Fruit fly (Drosophila melanogaster) whole organism, embryonic: Measurements from ENCODE around the gene Snx21.
A peak's percentile ranks its signal among the peaks of the same experiment; 100 is the strongest.

Experiments used
- Atf3 ChIP-seq: fragments of 200-800 bp; sonication (Bioruptor generic); optimal IDR thresholded peaks from 3 replicates; lab custom pipeline; 2016; ENCODE audit warnings: missing biosample characterization, missing genetic modification characterization
- Awh ChIP-seq: fragments of 200-800 bp; sonication (Bioruptor generic); IDR thresholded peaks from 2 replicates; pipeline ENCODE4, ENCODE4 v1.3.6; 2022; ENCODE audit warnings: missing biosample characterization, missing genetic modification characterization
- CG10979 ChIP-seq: fragments of 200-800 bp; sonication (Bioruptor generic); optimal IDR thresholded peaks from 2 replicates; lab custom pipeline; 2018; ENCODE audit warnings: missing biosample characterization, mild to moderate bottlenecking, missing genetic modification characterization, moderate library complexity
- CG11456 ChIP-seq: fragments of 200-800 bp; sonication (Bioruptor generic); IDR thresholded peaks from 3 replicates; pipeline ENCODE4 v1.3.6; 2022; ENCODE audit warnings: missing biosample characterization, missing genetic modification characterization
- CG12104 ChIP-seq: fragments of 200-800 bp; sonication (Bioruptor generic); optimal IDR thresholded peaks from 3 replicates; lab custom pipeline; 2016; ENCODE audit warnings: missing biosample characterization, missing genetic modification characterization
- CG12236 ChIP-seq: fragments of 200-800 bp; sonication (Bioruptor generic); optimal IDR thresholded peaks from 2 replicates; lab custom pipeline; 2016; ENCODE audit warnings: missing biosample characterization, missing genetic modification characterization
- CG12769 ChIP-seq: fragments of 200-800 bp; sonication (Bioruptor generic); optimal IDR thresholded peaks from 2 replicates; lab custom pipeline; 2019; ENCODE audit warnings: missing biosample characterization, mild to moderate bottlenecking, missing genetic modification characterization, moderate library complexity
- CG14860 ChIP-seq: fragments of 200-800 bp; sonication (Bioruptor generic); IDR thresholded peaks from 3 replicates; pipeline ENCODE4 v1.3.6; 2022; ENCODE audit warnings: missing biosample characterization, missing genetic modification characterization; ENCODE audit not compliant: partially characterized antibody
- CG17186 ChIP-seq: fragments of 200-800 bp; sonication (Bioruptor generic); optimal IDR thresholded peaks from 3 replicates; lab custom pipeline; 2017; ENCODE audit warnings: missing biosample characterization, missing genetic modification reagents, missing genetic modification characterization
- CG17385 ChIP-seq: fragments of 200-800 bp; sonication (Bioruptor generic); optimal IDR thresholded peaks from 3 replicates; lab custom pipeline; 2018; ENCODE audit warnings: missing biosample characterization, mild to moderate bottlenecking, missing genetic modification characterization
- CG17802 ChIP-seq: fragments of 200-800 bp; sonication (Bioruptor generic); optimal IDR thresholded peaks from 2 replicates; lab custom pipeline; 2018; ENCODE audit warnings: missing biosample characterization, mild to moderate bottlenecking, missing genetic modification characterization, moderate library complexity
- CG18262 ChIP-seq: fragments of 200-800 bp; optimal IDR thresholded peaks from 3 replicates; lab custom pipeline; 2019; ENCODE audit warnings: missing biosample characterization, mild to moderate bottlenecking, missing genetic modification characterization, moderate library complexity
- CG1832 ChIP-seq: fragments of 200-800 bp; sonication (Bioruptor generic); optimal IDR thresholded peaks from 2 replicates; lab custom pipeline; 2017; ENCODE audit warnings: missing biosample characterization, mild to moderate bottlenecking, missing genetic modification characterization, inconsistent platforms
- CG32767 ChIP-seq: fragments of 200-800 bp; sonication (Bioruptor generic); IDR thresholded peaks from 2 replicates; pipeline ENCODE4 v1.3.6; 2022; ENCODE audit warnings: missing biosample characterization, missing genetic modification characterization
- CG34422 ChIP-seq: fragments of 200-800 bp; sonication (Bioruptor generic); IDR thresholded peaks from 3 replicates; pipeline ENCODE4 v1.3.6; 2022; ENCODE audit warnings: missing biosample characterization, missing genetic modification characterization
- CG3995 ChIP-seq: fragments of 200-800 bp; sonication (Bioruptor generic); optimal IDR thresholded peaks from 3 replicates; lab custom pipeline; 2016; ENCODE audit warnings: missing biosample characterization, missing genetic modification characterization
- CG43689 ChIP-seq: fragments of 200-800 bp; sonication (Bioruptor generic); IDR thresholded peaks from 2 replicates; pipeline ENCODE4 v1.3.6; 2022; ENCODE audit warnings: missing biosample characterization, missing genetic modification characterization
- CG4404 ChIP-seq: fragments of 200-800 bp; sonication (Bioruptor generic); IDR thresholded peaks from 2 replicates; pipeline ENCODE4 v1.3.6; 2022; ENCODE audit warnings: missing biosample characterization, missing genetic modification characterization
- CG4854 ChIP-seq: fragments of 200-800 bp; sonication (Bioruptor generic); optimal IDR thresholded peaks from 2 replicates; lab custom pipeline; 2016; ENCODE audit warnings: missing biosample characterization, missing genetic modification characterization, inconsistent platforms
- CG5245 ChIP-seq: fragments of 200-800 bp; sonication (Bioruptor generic); optimal IDR thresholded peaks from 3 replicates; lab custom pipeline; 2016; ENCODE audit warnings: missing biosample characterization, missing genetic modification characterization
- CHES-1-like ChIP-seq: fragments of 200-800 bp; sonication (Bioruptor generic); optimal IDR thresholded peaks from 2 replicates; lab custom pipeline; 2016; ENCODE audit warnings: missing biosample characterization, missing genetic modification characterization
- Dbx ChIP-seq: fragments of 200-800 bp; sonication (Bioruptor generic); IDR thresholded peaks from 3 replicates; pipeline ENCODE4 v1.3.6; 2022; ENCODE audit warnings: missing biosample characterization, missing genetic modification characterization
- Dp ChIP-seq: fragments of 200-800 bp; sonication (Bioruptor generic); optimal IDR thresholded peaks from 2 replicates; lab custom pipeline; 2018; ENCODE audit warnings: missing biosample characterization, mild to moderate bottlenecking, missing genetic modification characterization, moderate library complexity
- HLH4C ChIP-seq: fragments of 200-800 bp; sonication (Bioruptor generic); IDR thresholded peaks from 3 replicates; pipeline ENCODE4 v1.3.6; 2022; ENCODE audit warnings: missing biosample characterization, missing genetic modification characterization; ENCODE audit not compliant: partially characterized antibody
- Hr3 ChIP-seq: fragments of 200-800 bp; sonication (Bioruptor generic); optimal IDR thresholded peaks from 3 replicates; lab custom pipeline; 2016; ENCODE audit warnings: missing biosample characterization, missing genetic modification characterization
- Lhr ChIP-seq: fragments of 200-800 bp; sonication (Bioruptor generic); optimal IDR thresholded peaks from 3 replicates; lab custom pipeline; 2017; ENCODE audit warnings: mild to moderate bottlenecking, missing biosample characterization, missing genetic modification reagents, missing genetic modification characterization
- Lim3 ChIP-seq: fragments of 200-800 bp; sonication (Bioruptor generic); IDR thresholded peaks from 2 replicates; pipeline ENCODE4 v1.3.6; 2022; ENCODE audit warnings: missing biosample characterization, missing genetic modification characterization
- Myb ChIP-seq: fragments of 200-800 bp; sonication (Bioruptor generic); optimal IDR thresholded peaks from 2 replicates; lab custom pipeline; 2016; ENCODE audit warnings: missing biosample characterization, missing genetic modification characterization
- Nf-YC ChIP-seq: fragments of 200-800 bp; optimal IDR thresholded peaks from 3 replicates; lab custom pipeline; 2019; ENCODE audit warnings: missing biosample characterization, mild to moderate bottlenecking, missing genetic modification characterization, moderate library complexity
- NfI ChIP-seq: fragments of 200-800 bp; sonication (Bioruptor generic); optimal IDR thresholded peaks from 3 replicates; lab custom pipeline; 2018; ENCODE audit warnings: missing biosample characterization, mild to moderate bottlenecking, missing genetic modification characterization, moderate library complexity
- abd-A ChIP-seq: fragments of 200-800 bp; sonication (Bioruptor generic); optimal IDR thresholded peaks from 3 replicates; lab custom pipeline; 2019; ENCODE audit warnings: missing biosample characterization, mild to moderate bottlenecking, missing genetic modification characterization, moderate library complexity
- bowl ChIP-seq: fragments of 200-800 bp; sonication (Bioruptor generic); IDR thresholded peaks from 2 replicates; pipeline ENCODE4 v1.3.6; 2022; ENCODE audit warnings: missing biosample characterization, missing genetic modification characterization
- cato ChIP-seq: fragments of 200-800 bp; sonication (Bioruptor generic); optimal IDR thresholded peaks from 2 replicates; lab custom pipeline; 2016; ENCODE audit warnings: missing biosample characterization, missing genetic modification characterization, borderline replicate concordance
- chinmo ChIP-seq: fragments of 200-800 bp; sonication (Bioruptor generic); IDR thresholded peaks from 4 replicates; pipeline ENCODE4 v1.3.6; 2022; ENCODE audit warnings: missing biosample characterization, missing genetic modification characterization; ENCODE audit not compliant: partially characterized antibody
- ci ChIP-seq: fragments of 200-800 bp; sonication (Bioruptor generic); IDR thresholded peaks from 3 replicates; pipeline ENCODE4 v1.3.6; 2022; ENCODE audit warnings: missing biosample characterization, missing genetic modification characterization
- eve ChIP-seq, 2 experiments: fragments of >200 bp; optimal IDR thresholded peaks; 2 replicates each; lab custom pipeline; 2017; ENCODE audit warnings: missing biosample characterization in 2 of 2, missing genetic modification characterization in 2 of 2
- ewg ChIP-seq: fragments of 200-800 bp; sonication (Bioruptor generic); optimal IDR thresholded peaks from 3 replicates; lab custom pipeline; 2017; ENCODE audit warnings: mild to moderate bottlenecking, missing biosample characterization, missing genetic modification reagents, missing genetic modification characterization
- grn ChIP-seq: fragments of 200-800 bp; sonication (Bioruptor generic); optimal IDR thresholded peaks from 3 replicates; lab custom pipeline; 2017; ENCODE audit warnings: missing biosample characterization, missing genetic modification characterization
- hbn ChIP-seq: fragments of 200-800 bp; sonication (Bioruptor generic); IDR thresholded peaks from 2 replicates; pipeline ENCODE4 v1.3.6; 2022; ENCODE audit warnings: missing biosample characterization, missing genetic modification characterization; ENCODE audit not compliant: partially characterized antibody
- nerfin-1 ChIP-seq: fragments of 200-800 bp; sonication (Bioruptor generic); optimal IDR thresholded peaks from 3 replicates; lab custom pipeline; 2019; ENCODE audit warnings: missing biosample characterization, mild to moderate bottlenecking, missing genetic modification characterization, moderate library complexity
- phol ChIP-seq: fragments of 200-800 bp; sonication (Bioruptor generic); optimal IDR thresholded peaks from 3 replicates; lab custom pipeline; 2018; ENCODE audit warnings: missing biosample characterization, mild to moderate bottlenecking, missing genetic modification characterization, moderate library complexity
- repo ChIP-seq: fragments of 200-800 bp; sonication (Bioruptor generic); optimal IDR thresholded peaks from 2 replicates; lab custom pipeline; 2016; ENCODE audit warnings: missing biosample characterization, missing genetic modification characterization
- sens ChIP-seq: fragments of 200-800 bp; sonication (Bioruptor generic); peaks from one replicate; lab custom pipeline; 2016; ENCODE audit warnings: missing biosample characterization, missing genetic modification characterization
- ssp ChIP-seq: fragments of 200-800 bp; sonication (Bioruptor generic); IDR thresholded peaks from 2 replicates; pipeline ENCODE4 v1.3.6; 2022; ENCODE audit warnings: missing biosample characterization, missing genetic modification characterization
- tio ChIP-seq: fragments of 200-800 bp; sonication (Bioruptor generic); optimal IDR thresholded peaks from 2 replicates; lab custom pipeline; 2017; ENCODE audit warnings: missing biosample characterization, missing genetic modification characterization, inconsistent platforms
- toy ChIP-seq: fragments of 200-800 bp; sonication (Bioruptor generic); IDR thresholded peaks from 2 replicates; pipeline ENCODE4 v1.3.6; 2022; ENCODE audit warnings: missing biosample characterization, missing genetic modification characterization
- twi ChIP-seq: fragments of 200-800 bp; optimal IDR thresholded peaks from 2 replicates; lab custom pipeline; 2019; ENCODE audit warnings: missing biosample characterization, mild to moderate bottlenecking, missing genetic modification characterization, moderate library complexity
- vvl ChIP-seq: fragments of 200-800 bp; sonication (Bioruptor generic); IDR thresholded peaks from 2 replicates; pipeline ENCODE4 v1.3.6; 2022; ENCODE audit warnings: missing biosample characterization, missing genetic modification characterization
- zen2 ChIP-seq: fragments of 200-800 bp; sonication (Bioruptor generic); IDR thresholded peaks from 3 replicates; pipeline ENCODE4 v1.3.6; 2022; ENCODE audit warnings: missing biosample characterization, missing genetic modification characterization; ENCODE audit not compliant: partially characterized antibody

Snx21 gene

DNA sequence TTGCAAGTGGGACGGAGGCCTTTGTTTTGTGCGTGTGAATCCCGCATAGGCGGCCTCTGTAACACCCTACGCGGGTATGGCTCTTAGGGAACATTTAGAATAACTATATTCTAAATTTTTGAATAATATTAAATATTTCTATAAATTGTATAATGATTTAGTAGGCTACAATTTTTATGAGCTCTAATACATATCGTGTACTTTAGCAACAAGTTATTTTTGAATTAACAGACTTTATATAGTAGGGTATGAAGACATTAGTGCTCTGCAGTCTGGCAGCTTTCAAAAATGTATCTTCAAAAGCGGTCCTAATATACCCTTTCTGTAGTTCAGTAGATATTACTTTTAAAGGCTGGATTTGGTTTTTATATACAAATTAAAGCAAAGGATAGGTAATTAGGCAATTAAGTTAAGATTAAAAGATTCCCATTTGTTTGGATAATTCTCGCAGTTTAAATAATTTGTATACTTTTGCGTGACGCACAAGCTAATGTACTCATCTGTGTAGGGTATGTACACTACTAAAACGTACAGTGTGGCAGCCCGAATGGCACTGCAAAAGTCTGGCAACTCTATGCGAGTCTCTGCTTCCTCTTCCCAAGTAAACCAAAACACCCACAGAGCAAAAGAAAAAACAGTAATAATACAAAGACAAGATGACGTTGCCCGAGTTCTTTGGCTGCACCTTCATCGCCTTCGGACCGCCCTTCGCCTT, at the start of gene Snx21, which contains the start of gene aph-1 (continued):
- TF ChIP-seq CG12769 (tag; lab: Kevin White, UChicago) = peak; percentile 78
- peak; percentile 85 for TF ChIP-seq CG5245 (GFP tag; lab: Kevin White, UChicago)
- TF ChIP-seq Atf3 = peak; percentile 86
- TF ChIP-seq Dp (GFP tag; lab: Kevin White, UChicago) = no peak
- TF ChIP-seq CHES-1-like (GFP tag; lab: Kevin White, UChicago) = peak; percentile 88
- TF ChIP-seq grn (GFP tag; lab: Kevin White, UChicago) = peak; percentile 25
- peak; percentile 75 for TF ChIP-seq Awh (GFP tag; lab: Robert Waterston, UW)
- TF ChIP-seq cato = peak; percentile 90
- TF ChIP-seq Lim3 (GFP tag; lab: Robert Waterston, UW) = 0 out of 2 replicates have a peak, but pooled peaks have one; percentile 58
- peak; percentile 92 for TF ChIP-seq tio (GFP tag; lab: Kevin White, UChicago)
- TF ChIP-seq ewg = peak; percentile 83
- TF ChIP-seq eve (GFP tag; optimal IDR thresholded peaks at IDR 0.05; lab: Kevin White, UChicago) = no peak
- TF ChIP-seq repo = peak; percentile 80
- peak; percentile 87 for TF ChIP-seq CG4404 (GFP tag; lab: Robert Waterston, UW)
- peak; percentile 98 for TF ChIP-seq sens (GFP tag; lab: Kevin White, UChicago)
- TF ChIP-seq CG43689 = peak; percentile 52
- peak; percentile 89 for TF ChIP-seq CG32767
- no peak; the same call in 2 of the 3 replicates for TF ChIP-seq HLH4C
- TF ChIP-seq bowl (GFP tag; lab: Robert Waterston, UW) = peak; percentile 33; the same call in 1 of the 2 replicates
- no peak for TF ChIP-seq CG1832 (GFP tag; lab: Kevin White, UChicago)
- TF ChIP-seq Dbx (GFP tag; lab: Robert Waterston, UW) = peak; percentile 90
- TF ChIP-seq ssp (GFP tag; lab: Robert Waterston, UW) = peak; percentile 80
- peak; percentile 88 for TF ChIP-seq CG11456
- TF ChIP-seq Myb (GFP tag; lab: Kevin White, UChicago) = peak; percentile 84
- peak; percentile 93 for TF ChIP-seq phol (tag; lab: Kevin White, UChicago)
- peak; percentile 91 for TF ChIP-seq CG34422 (GFP tag; lab: Robert Waterston, UW)
- peak; percentile 63 for TF ChIP-seq CG17802
- peak; percentile 93 for TF ChIP-seq CG18262 (tag; lab: Kevin White, UChicago)
- TF ChIP-seq CG17385 = peak; percentile 91
- TF ChIP-seq Nf-YC (tag; lab: Kevin White, UChicago) = peak; percentile 87
- peak; percentile 78 for TF ChIP-seq toy (GFP tag; lab: Robert Waterston, UW)
- TF ChIP-seq CG17186 (GFP tag; lab: Kevin White, UChicago) = peak; percentile 54
- TF ChIP-seq NfI (GFP tag; lab: Kevin White, UChicago) = peak; percentile 91
- peak; percentile 94 for TF ChIP-seq vvl (GFP tag; lab: Robert Waterston, UW)
- TF ChIP-seq ci (GFP tag; lab: Robert Waterston, UW) = peak; percentile 82
- no peak for TF ChIP-seq hbn (GFP tag; lab: Robert Waterston, UW)
- TF ChIP-seq CG12104 = peak; percentile 87
- peak; percentile 54 for TF ChIP-seq CG12236
- TF ChIP-seq Hr3 (GFP tag; lab: Kevin White, UChicago) = peak; percentile 94
- no peak for TF ChIP-seq CG14860 (GFP tag; lab: Robert Waterston, UW)
- TF ChIP-seq zen2 (GFP tag; lab: Robert Waterston, UW) = no peak
- peak; percentile 91 for TF ChIP-seq CG10979 (tag; lab: Kevin White, UChicago)
- peak; percentile 85 for TF ChIP-seq abd-A (tag; lab: Kevin White, UChicago)
- TF ChIP-seq Lhr (GFP tag; lab: Kevin White, UChicago) = peak; percentile 50
- peak; percentile 18 for TF ChIP-seq CG3995 (GFP tag; lab: Kevin White, UChicago)
- peak; percentile 72 for TF ChIP-seq CG4854 (GFP tag; lab: Kevin White, UChicago)
- no peak for TF ChIP-seq chinmo
- TF ChIP-seq twi (tag; lab: Kevin White, UChicago) = peak; percentile 86
- peak; percentile 89 for TF ChIP-seq nerfin-1 (tag; lab: Kevin White, UChicago)
